Worm (Caenorhabditis elegans) whole organism, L3 larva: ENCODE measurements around the gene B0034.5.

ENCODE experiments used
- R02D3.7 ChIP-seq: fragments of 150-350 bp; optimal IDR thresholded peaks from 2 replicates; lab custom pipeline; 2014; ENCODE audit warnings: missing biosample characterization, missing genetic modification characterization
- ZK546.5 ChIP-seq: sonication (generic microtip); optimal IDR thresholded peaks from 2 replicates; lab custom pipeline; 2017; ENCODE audit warnings: missing biosample characterization, missing genetic modification characterization
- aly-2 ChIP-seq: fragments of 150-350 bp; optimal IDR thresholded peaks from 2 replicates; lab custom pipeline; 2014; ENCODE audit warnings: missing biosample characterization, missing genetic modification characterization
- ama-1 ChIP-seq: fragments of 150-350 bp; optimal IDR thresholded peaks from 2 replicates; lab custom pipeline; 2018
- ceh-16 ChIP-seq: sonication (generic microtip); optimal IDR thresholded peaks from 2 replicates; lab custom pipeline; 2017; ENCODE audit warnings: missing biosample characterization, missing genetic modification characterization
- ceh-28 ChIP-seq: fragments of 150-350 bp; optimal IDR thresholded peaks from 2 replicates; lab custom pipeline; 2014; ENCODE audit warnings: missing biosample characterization, missing genetic modification reagents, missing genetic modification characterization
- ceh-82 ChIP-seq: fragments of 150-350 bp; optimal IDR thresholded peaks from 2 replicates; lab custom pipeline; 2014; ENCODE audit warnings: missing biosample characterization, missing genetic modification characterization
- egl-27 ChIP-seq: sonication (generic microtip); optimal IDR thresholded peaks from 4 replicates; lab custom pipeline; 2017; ENCODE audit warnings: missing biosample characterization, missing genetic modification reagents, missing genetic modification characterization
- egl-5 ChIP-seq: fragments of 150-350 bp; optimal IDR thresholded peaks from 2 replicates; lab custom pipeline; 2017; ENCODE audit warnings: missing biosample characterization, missing genetic modification reagents, missing genetic modification characterization, inconsistent platforms
- elt-2 ChIP-seq: sonication (generic microtip); optimal IDR thresholded peaks from 2 replicates; lab custom pipeline; 2016; ENCODE audit warnings: missing genetic modification reagents, mild to moderate bottlenecking, missing genetic modification characterization, missing compliant biosample characterization
- elt-3 ChIP-seq, 3 experiments: fragments of 150-350 bp in 1 of 3; sonication (generic microtip) in 2 of 3; optimal IDR thresholded peaks; 2 replicates in 2 of 3; 4 replicates in 1 of 3; lab custom pipeline; 2014 to 2017; ENCODE audit warnings: missing biosample characterization in 3 of 3, missing genetic modification characterization in 3 of 3
- eor-1 ChIP-seq, 2 experiments: fragments of 150-350 bp; optimal IDR thresholded peaks; 2 replicates each; lab custom pipeline; 2014 to 2018; ENCODE audit warnings: missing biosample characterization in 2 of 2, missing genetic modification characterization in 2 of 2
- fkh-10 ChIP-seq: sonication (generic microtip); optimal IDR thresholded peaks from 2 replicates; lab custom pipeline; 2017; ENCODE audit warnings: missing biosample characterization, missing genetic modification reagents, missing genetic modification characterization
- fkh-2 ChIP-seq: fragments of 150-350 bp; optimal IDR thresholded peaks from 2 replicates; lab custom pipeline; 2014; ENCODE audit warnings: missing biosample characterization, missing genetic modification reagents, missing genetic modification characterization
- hmg-11 ChIP-seq: sonication (generic microtip); optimal IDR thresholded peaks from 2 replicates; lab custom pipeline; 2016; ENCODE audit warnings: missing genetic modification characterization, missing compliant biosample characterization
- lin-39 ChIP-seq: fragments of 150-350 bp; optimal IDR thresholded peaks from 2 replicates; lab custom pipeline; 2018; ENCODE audit warnings: missing biosample characterization, missing genetic modification reagents, missing genetic modification characterization
- mdl-1 ChIP-seq: fragments of 150-350 bp; optimal IDR thresholded peaks from 2 replicates; lab custom pipeline; 2014; ENCODE audit warnings: missing biosample characterization, missing genetic modification characterization
- mml-1 ChIP-seq: fragments of 150-350 bp; sonication (generic microtip); optimal IDR thresholded peaks from 3 replicates; lab custom pipeline; 2014; ENCODE audit warnings: missing biosample characterization, missing genetic modification characterization
- nfya-1 ChIP-seq: sonication (generic microtip); optimal IDR thresholded peaks from 2 replicates; lab custom pipeline; 2017; ENCODE audit warnings: missing genetic modification characterization, mild to moderate bottlenecking, missing compliant biosample characterization, antibody characterized with exemption, moderate library complexity; ENCODE audit not compliant: insufficient read depth
- nhr-11 ChIP-seq: fragments of 150-350 bp; optimal IDR thresholded peaks from 2 replicates; lab custom pipeline; 2014; ENCODE audit warnings: missing biosample characterization, missing genetic modification characterization
- nhr-23 ChIP-seq: fragments of 150-350 bp; optimal IDR thresholded peaks from 2 replicates; lab custom pipeline; 2014; ENCODE audit warnings: missing biosample characterization, missing genetic modification reagents, missing genetic modification characterization
- nhr-28 ChIP-seq: fragments of 150-350 bp; optimal IDR thresholded peaks from 2 replicates; lab custom pipeline; 2014; ENCODE audit warnings: missing biosample characterization, missing genetic modification characterization
- nhr-43 ChIP-seq: sonication (generic microtip); optimal IDR thresholded peaks from 2 replicates; lab custom pipeline; 2016; ENCODE audit warnings: mild to moderate bottlenecking, missing genetic modification characterization, missing compliant biosample characterization; ENCODE audit not compliant: poor library complexity, severe bottlenecking
- nhr-67 ChIP-seq: fragments of 150-350 bp; optimal IDR thresholded peaks from 2 replicates; lab custom pipeline; 2014; ENCODE audit warnings: missing biosample characterization, missing genetic modification characterization
- nhr-76 ChIP-seq: fragments of 150-350 bp; sonication (generic microtip); optimal IDR thresholded peaks from 5 replicates; lab custom pipeline; 2014; ENCODE audit warnings: missing biosample characterization, missing genetic modification characterization
- nhr-77 ChIP-seq: fragments of 150-350 bp; optimal IDR thresholded peaks from 2 replicates; lab custom pipeline; 2014; ENCODE audit warnings: missing biosample characterization, missing genetic modification characterization
- pha-4 ChIP-seq: fragments of 150-350 bp; optimal IDR thresholded peaks from 2 replicates; lab custom pipeline; 2014; ENCODE audit warnings: missing biosample characterization, missing genetic modification reagents, missing genetic modification characterization
- pqm-1 ChIP-seq: fragments of 150-350 bp; optimal IDR thresholded peaks from 2 replicates; lab custom pipeline; 2017; ENCODE audit warnings: missing biosample characterization, missing genetic modification characterization, inconsistent platforms
- sea-2 ChIP-seq: fragments of 150-350 bp; sonication (generic microtip); optimal IDR thresholded peaks from 4 replicates; lab custom pipeline; 2014; ENCODE audit warnings: missing biosample characterization, missing genetic modification reagents, missing genetic modification characterization
- skn-1 ChIP-seq: fragments of 150-350 bp; optimal IDR thresholded peaks from 2 replicates; lab custom pipeline; 2014; ENCODE audit warnings: missing biosample characterization, missing genetic modification characterization
- tbx-2 ChIP-seq: sonication (generic microtip); optimal IDR thresholded peaks from 2 replicates; lab custom pipeline; 2016; ENCODE audit warnings: mild to moderate bottlenecking, missing genetic modification characterization, missing compliant biosample characterization
- unc-39 ChIP-seq: sonication (generic microtip); optimal IDR thresholded peaks from 4 replicates; lab custom pipeline; 2017; ENCODE audit warnings: missing biosample characterization, missing genetic modification characterization
- zag-1 ChIP-seq: fragments of 150-350 bp; optimal IDR thresholded peaks from 2 replicates; lab custom pipeline; 2014; ENCODE audit warnings: missing biosample characterization, missing genetic modification characterization
- ztf-11 ChIP-seq: fragments of 150-350 bp; optimal IDR thresholded peaks from 2 replicates; lab custom pipeline; 2014; ENCODE audit warnings: missing biosample characterization, missing genetic modification characterization
- ztf-4 ChIP-seq: fragments of 150-350 bp; optimal IDR thresholded peaks from 2 replicates; lab custom pipeline; 2014; ENCODE audit warnings: missing biosample characterization, missing genetic modification characterization

Gene B0034.5

DNA sequence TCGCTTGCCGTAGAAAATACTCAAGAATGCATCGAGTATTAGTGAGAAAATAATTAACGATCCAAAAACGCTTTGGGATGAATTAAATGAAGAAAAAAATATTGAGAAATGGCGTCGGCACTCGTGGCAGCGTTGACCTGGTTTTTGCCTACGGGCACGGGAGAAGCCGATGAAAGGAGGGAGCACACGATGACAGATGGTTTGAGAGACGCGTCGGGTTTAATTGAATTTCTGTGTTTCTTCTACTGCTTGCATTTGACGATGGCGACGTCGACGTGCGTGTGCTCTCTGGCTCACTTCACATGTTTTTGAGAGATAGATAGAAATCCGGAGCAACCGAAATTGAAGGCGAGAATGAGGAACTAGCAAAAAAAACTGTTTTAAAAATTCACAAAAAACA, 24.1 kb downstream of the B0034.5 start:
- TF ChIP-seq nhr-11 (tag; lab: Kevin White, UChicago) (no peak), fkh-10 (GFP tag; lab: Kevin White, UChicago) (peak; percentile 5)

DNA sequence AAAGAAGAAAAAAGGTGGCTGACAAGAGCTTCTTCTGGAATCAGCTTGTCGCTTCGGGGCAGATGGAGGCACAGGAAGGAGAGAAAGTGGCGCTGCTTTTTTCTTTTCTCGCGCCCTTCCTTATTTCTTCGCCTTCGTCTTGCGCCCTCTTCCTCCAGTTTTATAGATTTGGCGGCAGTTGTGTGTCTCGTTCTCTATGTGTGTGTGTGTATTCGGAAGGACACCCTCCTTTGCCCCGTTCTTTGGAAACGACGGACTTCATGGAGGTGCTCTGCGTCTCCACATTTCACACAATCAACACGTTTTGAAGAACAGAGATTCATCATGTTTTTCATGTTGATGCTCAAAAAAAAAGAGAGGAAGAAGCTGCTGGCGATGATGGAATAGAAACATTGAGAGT, 26.1 kb downstream of the B0034.5 start:
- no peak for TF ChIP-seq ceh-16
- TF ChIP-seq nhr-23 (tag; lab: Kevin White, UChicago), result no peak
- peak; percentile 54 for TF ChIP-seq lin-39 (tag; lab: Kevin White, UChicago)
- no peak for TF ChIP-seq tbx-2 (tag; lab: Kevin White, UChicago)
- no peak for TF ChIP-seq mdl-1
- peak; percentile 40 for TF ChIP-seq hmg-11
- peak; percentile 72 for TF ChIP-seq fkh-10 (GFP tag; lab: Kevin White, UChicago)
- no peak for TF ChIP-seq nhr-77 (tag; lab: Kevin White, UChicago)
- no peak for TF ChIP-seq nhr-43 (tag; lab: Kevin White, UChicago)
- no peak for TF ChIP-seq pha-4 (tag; lab: Kevin White, UChicago)
- TF ChIP-seq nfya-1 (tag; lab: Kevin White, UChicago), result peak; percentile 42
- peak; percentile 35 for TF ChIP-seq egl-5 (tag; lab: Kevin White, UChicago)
- no peak for TF ChIP-seq elt-3 (tag; optimal IDR thresholded peaks at IDR 0.05; lab: Kevin White, UChicago)
- no peak for TF ChIP-seq nhr-67 (tag; lab: Kevin White, UChicago)
- TF ChIP-seq nhr-11 (tag; lab: Kevin White, UChicago), result peak; percentile 25
- no peak for TF ChIP-seq sea-2 (GFP tag; lab: Kevin White, UChicago)

DNA sequence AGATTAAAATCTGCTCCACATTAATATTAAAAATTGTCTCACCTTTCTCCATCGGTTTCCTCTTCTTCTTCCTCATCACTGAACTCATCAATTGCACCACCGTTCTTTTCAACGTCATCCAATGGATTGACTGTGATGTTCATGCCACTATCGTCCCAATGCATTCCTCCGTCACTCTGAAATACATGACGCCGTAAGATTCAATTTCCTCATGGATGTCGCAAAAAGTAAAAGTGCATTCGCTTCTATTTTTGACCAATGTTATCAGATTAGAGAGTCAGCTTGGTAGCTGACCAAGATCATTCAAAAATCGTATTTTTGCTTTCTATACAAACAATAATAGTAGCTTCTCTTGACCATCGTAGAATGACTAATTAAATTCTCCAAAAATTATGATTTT, 28.3 kb downstream of the B0034.5 start:
- TF ChIP-seq fkh-10 (GFP tag; lab: Kevin White, UChicago) (peak; percentile 59), nhr-23 (tag; lab: Kevin White, UChicago) (no peak)

DNA sequence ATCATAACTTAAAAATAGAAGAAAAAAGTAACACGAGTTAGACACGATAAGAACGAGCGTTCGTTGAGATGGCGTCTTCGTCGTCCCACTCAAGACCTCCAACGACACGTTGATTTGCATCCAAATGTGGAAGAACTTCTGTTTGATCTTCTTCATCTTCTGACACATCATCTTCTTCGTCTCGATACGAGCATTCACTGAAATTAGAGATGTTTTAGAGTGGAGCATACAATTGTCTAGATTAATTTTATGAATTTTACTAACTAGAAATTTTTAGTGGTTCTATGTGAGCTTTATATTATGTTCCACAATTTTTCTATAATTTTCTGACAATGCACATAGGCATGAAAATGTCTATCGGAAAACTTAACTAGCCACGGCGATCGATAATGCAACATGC, 29.0 kb downstream of the B0034.5 start:
- TF ChIP-seq ceh-82 (no peak), fkh-2 (tag; lab: Kevin White, UChicago) (no peak)

DNA sequence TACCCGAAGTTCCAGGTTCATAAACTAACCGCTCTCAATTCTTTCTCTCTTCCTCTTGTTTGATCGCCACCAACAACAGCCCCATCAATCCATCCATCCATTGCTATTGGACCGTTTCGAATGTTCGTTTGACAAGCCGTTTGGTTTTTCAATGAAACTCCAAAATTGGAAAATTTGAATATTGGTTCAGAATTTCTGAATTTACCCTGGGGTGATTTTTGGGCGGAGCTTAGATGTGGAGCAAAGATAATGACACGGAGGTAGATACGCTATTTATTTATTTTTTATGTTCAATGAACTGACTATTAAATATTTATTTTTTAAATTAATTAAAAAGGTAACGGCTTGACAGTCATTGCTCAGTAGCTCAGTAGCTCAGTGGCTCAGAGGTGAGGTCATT, 30.5 kb downstream of the B0034.5 start, which contains the start of gene B0034.2:
B0034.2 (minus strand) TSS at position 101 of the 400 bp plus-strand sequence.
- no peak for TF ChIP-seq nhr-77 (tag; lab: Kevin White, UChicago)
- no peak for TF ChIP-seq elt-3 (tag; optimal IDR thresholded peaks at IDR 0.05; lab: Kevin White, UChicago)
- TF ChIP-seq hmg-11, result no peak

DNA sequence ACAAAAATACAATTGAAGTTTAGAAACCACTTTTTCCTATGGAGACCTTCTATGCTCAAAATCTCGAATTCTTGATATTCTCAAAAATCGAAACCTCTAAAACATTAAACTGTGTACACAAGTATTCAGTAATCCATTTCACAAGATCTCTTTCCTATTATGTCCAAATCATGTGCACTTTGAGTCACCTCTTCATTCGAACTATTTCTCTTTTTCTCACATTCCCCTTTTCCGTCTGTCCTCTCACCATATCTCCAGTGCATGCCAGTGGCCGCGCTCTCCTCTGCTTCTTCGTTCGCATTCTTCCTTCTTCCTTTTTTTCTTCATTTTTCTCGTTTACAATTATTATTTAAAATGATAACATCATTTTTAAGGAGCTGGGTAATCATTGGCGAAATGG, 32.2 kb downstream of the B0034.5 start, which contains the start of gene F28B12.1:
F28B12.1 (plus strand) TSS at position 335 of the 400 bp plus-strand sequence.
- TF ChIP-seq ceh-28, result no peak
- peak; percentile 49 for TF ChIP-seq nfya-1 (tag; lab: Kevin White, UChicago)
- no peak for TF ChIP-seq nhr-11 (tag; lab: Kevin White, UChicago)
- TF ChIP-seq fkh-2 (tag; lab: Kevin White, UChicago), result no peak
- TF ChIP-seq elt-3 (tag; optimal IDR thresholded peaks at IDR 0.05; lab: Kevin White, UChicago), result no peak
- no peak for TF ChIP-seq unc-39 (tag; lab: Kevin White, UChicago)
- TF ChIP-seq nhr-76 (tag; lab: Kevin White, UChicago), result no peak
- no peak for TF ChIP-seq elt-2 (tag; lab: Kevin White, UChicago)
- no peak for TF ChIP-seq mdl-1
- TF ChIP-seq ama-1, result no peak
- no peak for TF ChIP-seq ztf-11 (tag; lab: Kevin White, UChicago)
- TF ChIP-seq aly-2, result no peak
- no peak for TF ChIP-seq zag-1 (tag; lab: Kevin White, UChicago)
- no peak for TF ChIP-seq egl-27 (tag; lab: Kevin White, UChicago)
- no peak for TF ChIP-seq eor-1 (tag; optimal IDR thresholded peaks at IDR 0.05; lab: Kevin White, UChicago)
- TF ChIP-seq nhr-28, result no peak
- TF ChIP-seq lin-39 (tag; lab: Kevin White, UChicago), result no peak
- no peak for TF ChIP-seq skn-1 (tag; lab: Kevin White, UChicago)
- TF ChIP-seq pqm-1, result no peak
- TF ChIP-seq hmg-11, result peak; percentile 37
- peak; percentile 5 for TF ChIP-seq fkh-10 (GFP tag; lab: Kevin White, UChicago)
- no peak for TF ChIP-seq ztf-4 (tag; lab: Kevin White, UChicago)
- TF ChIP-seq mml-1 (tag; lab: Kevin White, UChicago), result no peak
- no peak for TF ChIP-seq ZK546.5
- no peak for TF ChIP-seq R02D3.7 (tag; lab: Kevin White, UChicago)
